Worm (Caenorhabditis elegans) whole organism, mixed stage, embryonic: ENCODE measurements around the gene pqn-29.

Experiments
- M03D4.4 ChIP-seq: sonication (generic microtip); optimal IDR thresholded peaks from 2 replicates; lab custom pipeline; 2017; ENCODE audit warnings: mild to moderate bottlenecking, missing genetic modification characterization, missing compliant biosample characterization
- blmp-1 ChIP-seq: fragments of 150-350 bp; optimal IDR thresholded peaks from 2 replicates; lab custom pipeline; 2014; ENCODE audit warnings: missing biosample characterization, missing genetic modification characterization
- ceh-39 ChIP-seq: fragments of 150-350 bp; optimal IDR thresholded peaks from 2 replicates; lab custom pipeline; 2014; ENCODE audit warnings: missing biosample characterization, missing genetic modification characterization
- ceh-43 ChIP-seq: fragments of 200-800 bp; sonication (Bioruptor generic); optimal IDR thresholded peaks from 2 replicates; lab custom pipeline; 2018; ENCODE audit warnings: mild to moderate bottlenecking, missing genetic modification characterization, moderate library complexity, missing compliant biosample characterization
- ceh-83 ChIP-seq: fragments of 200-800 bp; sonication (Bioruptor generic); optimal IDR thresholded peaks from 2 replicates; lab custom pipeline; 2018; ENCODE audit warnings: mild to moderate bottlenecking, missing genetic modification characterization, missing compliant biosample characterization
- ces-1 ChIP-seq: fragments of 150-350 bp; optimal IDR thresholded peaks from 2 replicates; lab custom pipeline; 2014; ENCODE audit warnings: missing biosample characterization, missing genetic modification reagents, missing genetic modification characterization
- cnd-1 ChIP-seq: fragments of 200-800 bp; sonication (Bioruptor generic); optimal IDR thresholded peaks from 2 replicates; lab custom pipeline; 2018; ENCODE audit warnings: mild to moderate bottlenecking, missing genetic modification characterization, missing compliant biosample characterization
- drap-1 ChIP-seq: fragments of 200-800 bp; sonication (Bioruptor generic); optimal IDR thresholded peaks from 3 replicates; lab custom pipeline; 2018; ENCODE audit warnings: mild to moderate bottlenecking, missing genetic modification characterization, missing compliant biosample characterization
- elt-1 ChIP-seq: sonication (generic microtip); optimal IDR thresholded peaks from 2 replicates; lab custom pipeline; 2017; ENCODE audit warnings: missing genetic modification characterization, mild to moderate bottlenecking, missing compliant biosample characterization, antibody characterized with exemption, moderate library complexity, borderline replicate concordance; ENCODE audit not compliant: insufficient read depth
- elt-3 ChIP-seq: fragments of 150-350 bp; optimal IDR thresholded peaks from 2 replicates; lab custom pipeline; 2014; ENCODE audit warnings: missing biosample characterization, missing genetic modification characterization
- flh-1 ChIP-seq: fragments of 200-800 bp; sonication (Bioruptor generic); optimal IDR thresholded peaks from 2 replicates; lab custom pipeline; 2018; ENCODE audit warnings: mild to moderate bottlenecking, missing genetic modification characterization, moderate library complexity, missing compliant biosample characterization
- ham-2 ChIP-seq: fragments of 200-800 bp; sonication (Bioruptor generic); optimal IDR thresholded peaks from 2 replicates; lab custom pipeline; 2018; ENCODE audit warnings: mild to moderate bottlenecking, missing genetic modification characterization, missing compliant biosample characterization
- hlh-1 ChIP-seq: fragments of 150-350 bp; optimal IDR thresholded peaks from 2 replicates; lab custom pipeline; 2014; ENCODE audit warnings: missing biosample characterization, missing genetic modification reagents, missing genetic modification characterization
- lin-13 ChIP-seq: fragments of 150-350 bp; optimal IDR thresholded peaks from 2 replicates; lab custom pipeline; 2014; ENCODE audit warnings: missing biosample characterization, missing genetic modification characterization
- lsy-2 ChIP-seq: fragments of 150-350 bp; optimal IDR thresholded peaks from 2 replicates; lab custom pipeline; 2014; ENCODE audit warnings: missing biosample characterization, missing genetic modification characterization
- mab-5 ChIP-seq: fragments of 150-350 bp; optimal IDR thresholded peaks from 2 replicates; lab custom pipeline; 2014; ENCODE audit warnings: missing biosample characterization, missing genetic modification characterization
- mep-1 ChIP-seq: fragments of 150-350 bp; optimal IDR thresholded peaks from 2 replicates; lab custom pipeline; 2017; ENCODE audit warnings: missing biosample characterization, missing genetic modification reagents, missing genetic modification characterization, inconsistent platforms
- nhr-12 ChIP-seq: fragments of 150-350 bp; optimal IDR thresholded peaks from 2 replicates; lab custom pipeline; 2014; ENCODE audit warnings: missing biosample characterization, missing genetic modification characterization
- nhr-2 ChIP-seq: fragments of 150-350 bp; optimal IDR thresholded peaks from 2 replicates; lab custom pipeline; 2014; ENCODE audit warnings: missing biosample characterization, missing genetic modification characterization
- nhr-237 ChIP-seq: fragments of 150-350 bp; optimal IDR thresholded peaks from 2 replicates; lab custom pipeline; 2014; ENCODE audit warnings: missing biosample characterization, missing genetic modification characterization
- nhr-76 ChIP-seq: sonication (generic microtip); optimal IDR thresholded peaks from 2 replicates; lab custom pipeline; 2017; ENCODE audit warnings: missing biosample characterization, missing genetic modification characterization
- pha-4 ChIP-seq: fragments of 150-350 bp; optimal IDR thresholded peaks from 2 replicates; lab custom pipeline; 2018; ENCODE audit warnings: missing biosample characterization, missing genetic modification reagents, missing genetic modification characterization
- sem-2 ChIP-seq: fragments of 200-800 bp; sonication (Bioruptor generic); optimal IDR thresholded peaks from 2 replicates; lab custom pipeline; 2018; ENCODE audit warnings: mild to moderate bottlenecking, missing genetic modification characterization, missing compliant biosample characterization
- snpc-4 ChIP-seq: fragments of 150-350 bp; optimal IDR thresholded peaks from 2 replicates; lab custom pipeline; 2014; ENCODE audit warnings: missing biosample characterization, missing genetic modification characterization
- sptf-1 ChIP-seq: sonication (generic microtip); optimal IDR thresholded peaks from 2 replicates; lab custom pipeline; 2017; ENCODE audit warnings: mild to moderate bottlenecking, missing genetic modification characterization, moderate library complexity, missing compliant biosample characterization
- tbx-8 ChIP-seq: fragments of 200-800 bp; sonication (Bioruptor generic); optimal IDR thresholded peaks from 2 replicates; lab custom pipeline; 2018; ENCODE audit warnings: mild to moderate bottlenecking, missing genetic modification characterization, moderate library complexity, missing compliant biosample characterization
- unc-120 ChIP-seq: sonication (generic microtip); optimal IDR thresholded peaks from 2 replicates; lab custom pipeline; 2017; ENCODE audit warnings: missing genetic modification characterization, missing compliant biosample characterization; ENCODE audit not compliant: poor library complexity, severe bottlenecking
- unc-62 ChIP-seq: fragments of 150-350 bp; optimal IDR thresholded peaks from 2 replicates; lab custom pipeline; 2014; ENCODE audit warnings: missing biosample characterization, missing genetic modification reagents, missing genetic modification characterization
- zip-8 ChIP-seq: fragments of 150-350 bp; optimal IDR thresholded peaks from 2 replicates; lab custom pipeline; 2014; ENCODE audit warnings: missing biosample characterization, missing genetic modification characterization
- ztf-11 ChIP-seq: fragments of 150-350 bp; optimal IDR thresholded peaks from 2 replicates; lab custom pipeline; 2014; ENCODE audit warnings: missing biosample characterization, missing genetic modification characterization

pqn-29 gene

ce11 chrIII:4671491-4671890 is 25.3 kb upstream of the pqn-29 start, which contains the start of gene T23F11.11:
TSS of gene T23F11.11 (minus strand) at chrIII:4671591.
- TF ChIP-seq snpc-4 (tag; lab: Kevin White, UChicago) (no peak), nhr-76 (no peak), sem-2 (GFP tag; lab: Kevin White, UChicago) (no peak), lin-13 (no peak), cnd-1 (no peak), ham-2 (GFP tag; lab: Kevin White, UChicago) (no peak), lsy-2 (tag; lab: Kevin White, UChicago) (no peak), flh-1 (no peak), elt-3 (tag; lab: Kevin White, UChicago) (no peak), zip-8 (no peak), elt-1 (tag; lab: Kevin White, UChicago) (no peak)

- no peak for TF ChIP-seq ceh-83 (GFP tag; lab: Kevin White, UChicago)
- TF ChIP-seq flh-1, result no peak
- no peak for TF ChIP-seq nhr-237 (tag; lab: Kevin White, UChicago)
- no peak for TF ChIP-seq ham-2 (GFP tag; lab: Kevin White, UChicago)
- no peak for TF ChIP-seq zip-8
- no peak for TF ChIP-seq sem-2 (GFP tag; lab: Kevin White, UChicago)
- TF ChIP-seq sptf-1, result no peak
- TF ChIP-seq drap-1 (GFP tag; lab: Kevin White, UChicago), result no peak
- no peak for TF ChIP-seq nhr-2 (tag; lab: Kevin White, UChicago)
- TF ChIP-seq ces-1 (GFP tag; lab: Kevin White, UChicago), result no peak
- TF ChIP-seq blmp-1 (tag; lab: Kevin White, UChicago), result no peak
- TF ChIP-seq elt-1 (tag; lab: Kevin White, UChicago), result no peak
- no peak for TF ChIP-seq unc-62 (GFP tag; lab: Kevin White, UChicago)
- TF ChIP-seq nhr-76, result no peak
Measured at ce11 chrIII:4668073-4668472, 21.9 kb upstream of the pqn-29 start.

DNA sequence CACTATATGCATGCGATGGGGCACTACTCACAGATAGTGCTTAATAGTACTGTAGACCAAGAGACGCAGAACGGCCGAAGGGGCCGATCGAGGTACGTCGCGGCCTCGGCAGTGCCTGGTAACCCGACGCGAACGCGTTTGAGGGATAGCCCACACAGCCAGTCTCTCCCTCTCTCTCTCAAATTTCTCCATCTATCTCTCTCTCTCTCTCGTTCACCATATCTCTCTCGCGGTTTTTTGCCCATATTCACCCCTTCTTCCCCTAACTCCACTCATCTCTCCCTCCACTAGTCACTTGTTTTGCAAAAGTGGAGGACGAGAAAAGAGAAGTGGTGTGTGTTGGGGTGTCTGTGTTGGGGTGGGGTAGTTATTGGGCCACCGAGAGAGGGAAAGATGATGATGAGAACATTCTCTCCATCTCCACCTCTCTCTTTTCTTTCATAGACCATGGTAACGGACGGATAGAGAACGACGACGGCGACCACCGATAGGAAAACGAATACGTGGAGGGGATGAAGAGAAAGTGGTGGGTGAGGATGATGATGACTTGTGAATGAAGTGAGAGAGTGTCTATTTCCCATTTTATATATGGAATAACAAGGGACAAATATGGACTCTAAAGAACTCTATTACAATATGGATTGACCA is 20.7 kb upstream of the pqn-29 start:
- TF ChIP-seq ztf-11 (tag; lab: Kevin White, UChicago) (no peak), lin-13 (peak; percentile 54), blmp-1 (tag; lab: Kevin White, UChicago) (no peak), ces-1 (GFP tag; lab: Kevin White, UChicago) (peak; percentile 55), ceh-43 (GFP tag; lab: Kevin White, UChicago) (peak; percentile 40), nhr-12 (tag; lab: Kevin White, UChicago) (peak; percentile 1), hlh-1 (tag; lab: Kevin White, UChicago) (peak; percentile 84), mab-5 (no peak), unc-120 (tag; lab: Kevin White, UChicago) (peak; percentile 96), sptf-1 (peak; percentile 42), lsy-2 (tag; lab: Kevin White, UChicago) (peak; percentile 41), drap-1 (GFP tag; lab: Kevin White, UChicago) (peak; percentile 53), M03D4.4 (tag; lab: Kevin White, UChicago) (peak; percentile 38), mep-1 (peak; percentile 41), pha-4 (tag; lab: Kevin White, UChicago) (peak; percentile 27), nhr-2 (tag; lab: Kevin White, UChicago) (no peak), unc-62 (GFP tag; lab: Kevin White, UChicago) (peak; percentile 73), elt-1 (tag; lab: Kevin White, UChicago) (no peak), cnd-1 (peak; percentile 47), ham-2 (GFP tag; lab: Kevin White, UChicago) (peak; percentile 62), ceh-39 (tag; lab: Kevin White, UChicago) (peak; percentile 3)
- TF ChIP-seq, all 35 proteins: peak for 16

ce11 chrIII:4665272-4665671 is 19.1 kb upstream of the pqn-29 start, which contains the start of gene T23F11.4:
TSS of gene T23F11.4 (minus strand) at chrIII:4665372.
- no peak for TF ChIP-seq nhr-12 (tag; lab: Kevin White, UChicago)
- TF ChIP-seq sptf-1, result no peak

DNA sequence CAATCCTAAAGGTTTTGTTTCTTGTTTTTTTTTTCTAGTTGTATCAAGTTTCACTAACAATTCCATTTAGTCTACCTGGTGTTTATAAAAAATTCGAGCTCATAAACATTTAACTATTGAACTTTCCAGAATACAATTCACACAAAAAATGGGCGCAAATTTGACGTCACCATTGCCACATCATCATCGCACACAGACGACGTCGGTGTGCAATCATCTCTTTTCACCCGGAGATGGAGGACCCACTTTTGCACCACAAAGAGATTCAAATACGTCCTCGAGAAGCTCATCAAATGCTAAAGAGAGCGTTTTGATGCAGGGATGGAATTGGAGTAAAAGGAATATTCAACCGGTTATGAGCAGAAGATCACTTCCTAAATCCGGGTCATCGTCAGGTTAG is 13.3 kb upstream of the pqn-29 start:
- TF ChIP-seq nhr-237 (tag; lab: Kevin White, UChicago) (no peak), tbx-8 (GFP tag; lab: Kevin White, UChicago) (no peak), nhr-2 (tag; lab: Kevin White, UChicago) (no peak), mep-1 (no peak)
